Worm (Caenorhabditis elegans) whole organism, L4 larva: Measurements from ENCODE around the gene eri-5.

ENCODE experiments used
- F49E8.2 ChIP-seq: sonication (generic microtip); optimal IDR thresholded peaks from 2 replicates; lab custom pipeline; 2016; ENCODE audit warnings: missing compliant biosample characterization, mild to moderate bottlenecking, missing genetic modification characterization, borderline replicate concordance
- Y48G9A.11 ChIP-seq: fragments of 200-800 bp; sonication (Bioruptor generic); IDR thresholded peaks from 2 replicates; pipeline ENCODE4 v1.3.6; 2022; ENCODE audit warnings: missing genetic modification reagents, missing genetic modification characterization, missing compliant biosample characterization
- aha-1 ChIP-seq: fragments of 150-350 bp; peaks from one replicate; lab custom pipeline; 2014; ENCODE audit warnings: missing biosample characterization, missing genetic modification characterization
- aly-2 ChIP-seq: sonication (generic microtip); optimal IDR thresholded peaks from 2 replicates; lab custom pipeline; 2018; ENCODE audit warnings: missing biosample characterization, missing genetic modification characterization
- attf-4 ChIP-seq: sonication (generic microtip); optimal IDR thresholded peaks from 3 replicates; lab custom pipeline; 2017; ENCODE audit warnings: missing biosample characterization, missing genetic modification characterization
- ces-1 ChIP-seq: fragments of 150-350 bp; sonication (generic microtip); optimal IDR thresholded peaks from 4 replicates; lab custom pipeline; 2014; ENCODE audit warnings: missing biosample characterization, missing genetic modification reagents, missing genetic modification characterization
- daf-12 ChIP-seq: fragments of 150-350 bp; optimal IDR thresholded peaks from 2 replicates; lab custom pipeline; 2014; ENCODE audit warnings: missing biosample characterization, missing genetic modification reagents, missing genetic modification characterization
- daf-19 ChIP-seq: fragments of 200-800 bp; sonication (Bioruptor generic); conservative IDR thresholded peaks from 2 replicates; pipeline ENCODE4 v1.3.6; 2022; ENCODE audit warnings: missing genetic modification characterization, missing compliant biosample characterization
- daf-8 ChIP-seq: fragments of 200-800 bp; sonication (Bioruptor generic); IDR thresholded peaks from 2 replicates; pipeline ENCODE4 v1.3.6; 2022; ENCODE audit warnings: missing genetic modification characterization, missing compliant biosample characterization
- hif-1 ChIP-seq, 2 experiments: sonication (generic microtip); optimal IDR thresholded peaks; 2 replicates each; lab custom pipeline; 2016 to 2017; ENCODE audit warnings: missing compliant biosample characterization in 2 of 2, missing genetic modification characterization in 2 of 2, missing genetic modification reagents in 2 of 2, missing genotype in 2 of 2, mild to moderate bottlenecking in 1 of 2
- jun-1 ChIP-seq: fragments of 150-350 bp; optimal IDR thresholded peaks from 2 replicates; lab custom pipeline; 2014; ENCODE audit warnings: missing biosample characterization, missing genetic modification reagents, missing genetic modification characterization
- lin-38 ChIP-seq: fragments of 200-800 bp; sonication (Bioruptor generic); IDR thresholded peaks from 2 replicates; pipeline ENCODE4 v1.3.6; 2022; ENCODE audit warnings: missing genetic modification reagents, missing genetic modification characterization, missing compliant biosample characterization
- madf-9 ChIP-seq: fragments of 200-800 bp; sonication (Bioruptor generic); conservative IDR thresholded peaks from 2 replicates; pipeline ENCODE4 v1.3.6; 2022; ENCODE audit warnings: missing genetic modification reagents, missing genetic modification characterization, missing compliant biosample characterization
- mdt-29 ChIP-seq: fragments of 200-800 bp; sonication (Bioruptor generic); IDR thresholded peaks from 2 replicates; pipeline ENCODE4 v1.3.6; 2022; ENCODE audit warnings: missing genetic modification reagents, missing genetic modification characterization, missing compliant biosample characterization
- mep-1 ChIP-seq: fragments of 150-350 bp; sonication (generic microtip); optimal IDR thresholded peaks from 3 replicates; lab custom pipeline; 2014; ENCODE audit warnings: missing biosample characterization, missing genetic modification characterization
- mes-2 ChIP-seq: sonication (generic microtip); optimal IDR thresholded peaks from 2 replicates; lab custom pipeline; 2016; ENCODE audit warnings: missing genotype, mild to moderate bottlenecking, missing genetic modification characterization, missing compliant biosample characterization; ENCODE audit not compliant: poor library complexity, severe bottlenecking
- mxl-3 ChIP-seq: fragments of 200-800 bp; sonication (Bioruptor generic); optimal IDR thresholded peaks from 2 replicates; lab custom pipeline; 2018; ENCODE audit warnings: mild to moderate bottlenecking, missing genetic modification characterization, missing compliant biosample characterization
- nhr-237 ChIP-seq: sonication (generic microtip); optimal IDR thresholded peaks from 2 replicates; lab custom pipeline; 2017; ENCODE audit warnings: missing biosample characterization, missing genetic modification characterization
- nhr-42 ChIP-seq: fragments of 200-800 bp; sonication (Bioruptor generic); IDR thresholded peaks from 2 replicates; pipeline ENCODE4 v1.3.6; 2022; ENCODE audit warnings: missing genetic modification characterization, missing compliant biosample characterization
- set-16 ChIP-seq: fragments of 200-800 bp; sonication (Bioruptor generic); IDR thresholded peaks from 2 replicates; pipeline ENCODE4 v1.3.6; 2022; ENCODE audit warnings: missing genetic modification reagents, missing genetic modification characterization, missing compliant biosample characterization
- snpc-4 ChIP-seq: fragments of 150-350 bp; optimal IDR thresholded peaks from 2 replicates; lab custom pipeline; 2014; ENCODE audit warnings: missing biosample characterization, missing genetic modification characterization
- spr-1 ChIP-seq: sonication (generic microtip); optimal IDR thresholded peaks from 2 replicates; lab custom pipeline; 2016; ENCODE audit warnings: mild to moderate bottlenecking, missing genetic modification characterization, missing compliant biosample characterization
- tra-1 ChIP-seq: fragments of 200-800 bp; sonication (Bioruptor generic); IDR thresholded peaks from 2 replicates; pipeline ENCODE4 v1.3.6; 2022; ENCODE audit warnings: missing genetic modification reagents, missing genetic modification characterization, missing compliant biosample characterization
- unc-39 ChIP-seq: sonication (generic microtip); optimal IDR thresholded peaks from 2 replicates; lab custom pipeline; 2017; ENCODE audit warnings: missing biosample characterization, missing genetic modification characterization
- unc-62 ChIP-seq, 3 experiments: fragments of 150-350 bp in 1 of 3; sonication (generic microtip); optimal IDR thresholded peaks in 2 of 3; peaks in 1 of 3; 1 replicate in 1 of 3; 2 replicates in 2 of 3; lab custom pipeline; 2014 to 2017; ENCODE audit warnings: missing biosample characterization in 3 of 3, missing genetic modification characterization in 3 of 3, missing genetic modification reagents in 3 of 3, missing genotype in 1 of 3
- vab-7 ChIP-seq: fragments of 200-800 bp; sonication (Bioruptor generic); IDR thresholded peaks from 2 replicates; pipeline ENCODE4 v1.3.6; 2022; ENCODE audit warnings: missing genetic modification reagents, missing genetic modification characterization, missing compliant biosample characterization
- zfp-2 ChIP-seq: sonication (generic microtip); optimal IDR thresholded peaks from 2 replicates; lab custom pipeline; 2016; ENCODE audit warnings: mild to moderate bottlenecking, missing genetic modification characterization, missing compliant biosample characterization
- zfp-3 ChIP-seq: fragments of 200-800 bp; sonication (Bioruptor generic); conservative IDR thresholded peaks from 2 replicates; pipeline ENCODE4 v1.3.6; 2022; ENCODE audit warnings: missing genetic modification reagents, missing genetic modification characterization, missing compliant biosample characterization

The eri-5 gene

DNA sequence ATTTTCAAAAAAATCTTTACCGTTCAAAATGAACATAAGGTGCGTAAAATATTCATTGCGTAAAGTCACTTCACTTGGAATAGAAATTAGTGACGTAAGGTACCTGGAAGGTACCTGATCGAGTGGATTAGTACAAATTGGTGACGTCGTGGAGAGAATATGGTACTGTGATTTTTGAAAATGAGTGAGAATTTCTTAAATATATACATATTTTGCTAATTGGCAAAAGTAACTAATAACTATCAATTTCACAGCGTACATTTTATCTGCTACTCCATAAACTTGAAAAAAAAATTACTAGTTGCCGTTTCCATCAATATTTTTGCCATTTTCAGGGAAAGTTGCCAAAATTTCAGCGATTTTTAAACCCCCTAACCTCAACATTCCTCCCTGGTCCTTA, 26.1 kb downstream of the eri-5 start:
- TF ChIP-seq mxl-3 (GFP tag; lab: Kevin White, UChicago) (no peak), zfp-2 (tag; lab: Kevin White, UChicago) (no peak), aly-2 (no peak), unc-62 (GFP tag; optimal IDR thresholded peaks at IDR 0.05 in 1 of 2; lab: Kevin White, UChicago) (peak in 1 of 2 experiments; percentile 43), unc-62 (tag; optimal IDR thresholded peaks at IDR 0.05; lab: Kevin White, UChicago) (no peak), jun-1 (tag; lab: Kevin White, UChicago) (no peak), nhr-42 (no peak), daf-8 (GFP tag; lab: Robert Waterston, UW) (no peak), snpc-4 (tag; lab: Kevin White, UChicago) (no peak), mes-2 (tag; lab: Kevin White, UChicago) (no peak), Y48G9A.11 (GFP tag; lab: Robert Waterston, UW) (no peak), vab-7 (GFP tag; lab: Robert Waterston, UW) (no peak), aha-1 (peak; percentile 76), nhr-237 (no peak), daf-12 (tag; lab: Kevin White, UChicago) (no peak), attf-4 (tag; lab: Kevin White, UChicago) (no peak), mep-1 (tag; lab: Kevin White, UChicago) (no peak), daf-19 (GFP tag; lab: Robert Waterston, UW) (no peak)

DNA sequence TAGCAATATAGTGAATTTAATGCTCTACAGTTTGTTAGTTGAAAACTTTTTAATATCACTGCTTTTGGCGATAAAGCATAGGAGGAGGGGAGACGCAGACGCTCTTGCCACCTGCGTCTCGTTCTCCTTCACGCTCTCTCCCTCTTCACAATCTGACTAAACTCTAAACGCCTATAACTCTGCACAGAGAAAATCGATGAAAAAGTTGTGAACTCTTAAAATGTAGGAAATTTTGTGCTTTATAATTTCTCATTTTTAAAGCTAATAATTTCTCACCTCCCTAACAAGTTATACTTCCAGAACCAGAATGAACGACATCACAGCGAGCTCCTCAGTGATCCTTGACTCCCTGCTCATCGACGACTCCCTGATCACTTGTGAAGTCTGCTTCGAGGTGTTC, 42.1 kb downstream of the eri-5 start, which contains the start of gene C45G7.4:
Gene C45G7.4 (plus strand): TSS at position 301 of the 400 bp plus-strand sequence.
- no peak for TF ChIP-seq madf-9 (GFP tag; lab: Robert Waterston, UW)
- TF ChIP-seq ces-1, result no peak
- TF ChIP-seq lin-38 (GFP tag; lab: Robert Waterston, UW), result no peak
- no peak for TF ChIP-seq mdt-29 (GFP tag; lab: Robert Waterston, UW)
- no peak for TF ChIP-seq zfp-3 (GFP tag; lab: Robert Waterston, UW)
- TF ChIP-seq hif-1 (tag; optimal IDR thresholded peaks at IDR 0.05; lab: Kevin White, UChicago), result no peak
- TF ChIP-seq spr-1, result no peak

DNA sequence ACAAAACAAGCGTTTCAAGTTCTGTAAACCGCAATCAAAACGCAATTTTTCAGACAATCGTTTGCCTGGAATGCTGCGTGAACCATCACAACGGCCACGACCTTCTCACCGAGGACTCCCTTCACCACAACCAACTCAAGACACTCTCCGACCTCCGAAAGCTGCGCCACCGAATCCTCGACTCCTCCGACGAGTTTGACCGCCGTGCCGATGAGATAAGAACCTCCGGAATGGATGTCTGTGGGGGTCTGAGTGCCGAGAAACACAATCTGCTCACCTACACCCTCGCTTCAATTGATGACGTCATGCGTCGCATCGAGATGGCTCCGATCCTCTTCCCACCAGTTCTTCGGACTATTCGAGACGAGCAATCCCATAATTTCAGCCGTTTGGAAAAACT, 43.7 kb downstream of the eri-5 start:
- TF ChIP-seq tra-1 (GFP tag; lab: Robert Waterston, UW) (no peak), set-16 (GFP tag; lab: Robert Waterston, UW) (peak; percentile 68), unc-39 (no peak), F49E8.2 (no peak)
